Worm (Caenorhabditis elegans): ENCODE data around the gene mog-5.

The mog-5 gene

DNA sequence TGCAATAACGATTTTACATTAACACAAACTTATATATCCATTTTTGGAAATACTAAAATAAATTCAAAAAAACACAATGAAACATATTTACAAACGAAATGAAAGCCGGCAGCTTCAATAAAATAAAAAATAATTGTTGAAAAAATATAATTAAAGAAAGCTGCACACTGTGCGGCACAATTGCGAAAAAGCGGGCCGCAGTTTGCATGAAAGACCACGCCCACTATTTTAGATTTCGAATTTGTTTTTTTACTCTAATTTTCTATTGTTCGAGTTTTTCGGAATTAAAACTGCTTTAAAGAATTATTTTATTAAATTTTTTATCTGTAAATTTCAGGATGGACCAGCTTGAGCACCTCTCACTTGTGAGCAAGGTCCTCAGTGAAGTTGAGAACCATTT lies at the start of gene mog-5:
Gene mog-5 (plus strand): TSS at position 338 of the 400 bp plus-strand sequence.
- TF ChIP-seq ztf-29 (GFP tag; IDR thresholded peaks at IDR 0.05), result peak; percentile 87
- TF ChIP-seq T22C8.4 (GFP tag; IDR thresholded peaks at IDR 0.05), result no peak
- no peak; the same call in 1 of the 2 replicates for TF ChIP-seq klf-2 (GFP tag; conservative IDR thresholded peaks at IDR 0.05)
- 0 out of 2 replicates have a peak, but pooled peaks have one; percentile 29 for TF ChIP-seq flt-1 (GFP tag; IDR thresholded peaks at IDR 0.05)
- peak; percentile 68; the same call in 1 of the 2 replicates for TF ChIP-seq ztf-23 (GFP tag; IDR thresholded peaks at IDR 0.05)
- 0 out of 2 replicates have a peak, but pooled peaks have one; percentile 58 for TF ChIP-seq tab-1 (GFP tag; IDR thresholded peaks at IDR 0.05)
- peak; percentile 8 for TF ChIP-seq cog-1 (tag; optimal IDR thresholded peaks at IDR 0.05)
- TF ChIP-seq med-1 (GFP tag; optimal IDR thresholded peaks at IDR 0.05; ENCODE audit: insufficient read depth), result peak; percentile 64

DNA sequence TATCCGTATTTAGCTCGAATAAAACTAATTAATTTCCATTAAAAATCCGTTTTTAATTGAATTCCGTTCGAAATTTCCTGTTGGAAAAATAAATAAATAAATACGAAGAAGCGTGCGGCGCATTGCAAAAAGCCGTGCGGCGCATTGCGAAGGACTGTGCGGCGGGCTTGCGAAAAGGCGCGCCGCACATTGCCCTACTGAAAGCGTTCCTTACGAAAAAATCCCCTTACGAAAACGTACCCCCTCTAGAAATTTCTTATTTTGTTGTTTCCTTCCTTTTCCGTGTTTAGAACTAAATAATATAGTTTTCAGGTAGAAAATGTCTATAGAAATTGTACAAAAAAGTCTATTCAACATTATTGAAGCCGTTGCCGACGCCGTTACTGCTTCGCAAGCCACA lies 49.0 kb upstream of the mog-5 start, which contains the start of gene F09E5.8:
Gene F09E5.8 (plus strand): TSS at position 313 of the 400 bp plus-strand sequence.
- TF ChIP-seq ztf-23 (GFP tag; IDR thresholded peaks at IDR 0.05) (peak; percentile 84), flt-1 (GFP tag; IDR thresholded peaks at IDR 0.05) (peak; percentile 81; the same call in 1 of the 2 replicates), tab-1 (GFP tag; IDR thresholded peaks at IDR 0.05) (0 out of 2 replicates have a peak, but pooled peaks have one; percentile 45), klf-2 (GFP tag; conservative IDR thresholded peaks at IDR 0.05) (0 out of 2 replicates have a peak, but pooled peaks have one; percentile 55)

DNA sequence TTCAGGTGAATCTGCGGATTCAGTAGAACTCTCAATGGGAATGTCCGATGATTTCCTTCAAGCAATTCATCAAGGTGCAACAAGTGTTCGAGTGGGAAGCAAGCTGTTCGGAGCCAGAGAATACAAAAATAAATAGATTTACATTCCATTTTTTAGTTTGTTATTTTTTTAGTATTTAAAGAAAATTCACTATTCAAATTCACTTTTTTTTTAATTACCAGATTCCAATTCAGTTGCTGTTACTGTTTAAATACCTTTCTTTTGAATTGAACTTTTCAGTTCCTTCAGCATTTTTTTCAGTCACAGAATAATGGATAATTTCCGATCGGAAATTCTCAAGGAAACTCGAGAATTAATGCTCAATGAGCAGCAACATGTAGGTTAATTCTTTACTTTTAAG lies 47.5 kb upstream of the mog-5 start, which contains the start of gene F09E5.7:
Gene F09E5.7 (plus strand): TSS at position 301 of the 400 bp plus-strand sequence.
- no peak for TF ChIP-seq med-1 (GFP tag; optimal IDR thresholded peaks at IDR 0.05; ENCODE audit: insufficient read depth)
- no peak for TF ChIP-seq ref-1 (GFP tag; conservative IDR thresholded peaks at IDR 0.05)
- TF ChIP-seq klf-2 (GFP tag; conservative IDR thresholded peaks at IDR 0.05), result no peak
- TF ChIP-seq ztf-23 (GFP tag; IDR thresholded peaks at IDR 0.05), result no peak
- no peak for TF ChIP-seq tab-1 (GFP tag; IDR thresholded peaks at IDR 0.05)
- no peak for TF ChIP-seq flt-1 (GFP tag; IDR thresholded peaks at IDR 0.05)
- TF ChIP-seq T22C8.4 (GFP tag; IDR thresholded peaks at IDR 0.05), result no peak
- TF ChIP-seq cog-1 (tag; optimal IDR thresholded peaks at IDR 0.05), result no peak
- no peak for TF ChIP-seq ztf-29 (GFP tag; IDR thresholded peaks at IDR 0.05)

DNA sequence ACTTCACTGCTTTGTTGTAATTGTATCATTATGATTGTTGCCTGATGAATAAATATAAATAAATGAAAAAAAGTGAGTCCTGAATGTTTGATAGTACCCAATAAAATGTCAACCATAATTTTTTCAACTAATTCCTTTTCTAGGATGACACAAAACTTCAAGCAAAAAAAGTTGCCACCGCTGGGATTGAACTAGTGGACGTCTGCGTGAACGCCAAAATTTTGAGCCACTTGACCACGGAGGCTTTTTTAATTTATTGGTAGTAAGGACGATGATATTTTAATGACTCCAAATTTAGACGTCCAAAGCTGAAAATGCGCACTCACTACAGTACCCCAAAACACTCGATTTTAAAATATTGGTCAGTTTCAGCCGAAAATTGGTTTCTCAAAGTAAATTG lies 45.7 kb upstream of the mog-5 start:
- TF ChIP-seq ref-1 (GFP tag; conservative IDR thresholded peaks at IDR 0.05) (no peak), med-1 (GFP tag; optimal IDR thresholded peaks at IDR 0.05; ENCODE audit: insufficient read depth) (no peak), ztf-23 (GFP tag; IDR thresholded peaks at IDR 0.05) (no peak), cog-1 (tag; optimal IDR thresholded peaks at IDR 0.05) (no peak), ztf-29 (GFP tag; IDR thresholded peaks at IDR 0.05) (no peak), tab-1 (GFP tag; IDR thresholded peaks at IDR 0.05) (no peak), klf-2 (GFP tag; conservative IDR thresholded peaks at IDR 0.05) (no peak), T22C8.4 (GFP tag; IDR thresholded peaks at IDR 0.05) (no peak), flt-1 (GFP tag; IDR thresholded peaks at IDR 0.05) (no peak)

DNA sequence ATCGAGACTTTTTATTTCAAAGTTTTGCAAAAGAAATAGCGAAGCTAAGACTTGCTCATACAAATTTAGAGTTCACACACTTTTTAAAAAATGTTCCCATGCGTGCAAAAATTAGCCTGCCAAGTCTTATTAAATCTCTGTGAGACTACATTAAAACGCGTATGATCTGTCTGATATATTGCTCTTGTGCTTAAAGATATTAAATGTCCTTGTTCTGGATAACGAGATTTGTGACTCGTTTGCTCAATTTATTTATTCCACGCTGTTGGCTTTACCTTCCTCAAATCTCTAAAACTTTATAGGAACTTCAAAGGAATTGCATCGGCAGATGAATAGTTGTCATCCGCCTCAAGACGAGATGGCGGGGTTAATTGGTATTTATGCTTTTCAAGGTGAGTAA lies 44.0 kb upstream of the mog-5 start, which contains the start of gene srg-69:
Gene srg-69 (plus strand): TSS at position 301 of the 400 bp plus-strand sequence.
- TF ChIP-seq ref-1 (GFP tag; conservative IDR thresholded peaks at IDR 0.05) (no peak), klf-2 (GFP tag; conservative IDR thresholded peaks at IDR 0.05) (no peak), tab-1 (GFP tag; IDR thresholded peaks at IDR 0.05) (no peak), flt-1 (GFP tag; IDR thresholded peaks at IDR 0.05) (no peak), med-1 (GFP tag; optimal IDR thresholded peaks at IDR 0.05; ENCODE audit: insufficient read depth) (no peak), T22C8.4 (GFP tag; IDR thresholded peaks at IDR 0.05) (no peak), ztf-29 (GFP tag; IDR thresholded peaks at IDR 0.05) (no peak), cog-1 (tag; optimal IDR thresholded peaks at IDR 0.05) (no peak), ztf-23 (GFP tag; IDR thresholded peaks at IDR 0.05) (no peak)

DNA sequence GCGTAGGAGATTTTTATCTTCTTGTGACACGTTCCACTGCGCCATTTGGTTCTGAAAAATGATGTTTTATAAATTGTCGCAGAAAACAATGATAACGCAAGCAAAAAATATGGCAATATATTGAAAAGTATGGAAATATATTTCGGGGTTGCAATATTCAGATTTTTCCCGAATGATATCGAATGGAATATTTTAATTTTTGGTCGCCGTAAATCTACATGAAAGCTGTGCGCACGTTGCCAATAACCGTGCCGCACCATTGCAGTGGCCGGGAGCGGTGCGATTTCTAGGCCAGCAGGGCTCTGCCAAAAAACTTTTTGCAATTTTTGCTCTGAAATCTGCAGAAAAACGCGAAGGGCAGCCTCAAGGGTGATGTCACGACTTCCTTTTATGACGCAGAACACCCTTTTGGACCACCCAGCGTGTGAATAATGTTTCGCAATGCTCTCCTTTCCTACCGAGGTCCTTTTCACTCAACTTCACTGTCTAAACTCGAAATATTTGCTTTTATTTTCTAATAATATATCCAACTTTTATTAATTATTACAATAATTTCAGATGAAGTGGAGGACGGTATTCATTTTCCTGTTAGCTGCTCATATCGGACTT lies 41.1 kb upstream of the mog-5 start, which contains the start of the genes F09E5.11 and bmy-1:
Gene F09E5.11 (minus strand): TSS at position 51 of the 609 bp plus-strand sequence.
Gene bmy-1 (plus strand): TSS at position 559 of the 609 bp plus-strand sequence.
- TF ChIP-seq ref-1 (GFP tag; conservative IDR thresholded peaks at IDR 0.05) (no peak), T22C8.4 (GFP tag; IDR thresholded peaks at IDR 0.05) (no peak; the same call in 1 of the 2 replicates), klf-2 (GFP tag; conservative IDR thresholded peaks at IDR 0.05) (peak; percentile 64; the same call in 1 of the 2 replicates), flt-1 (GFP tag; IDR thresholded peaks at IDR 0.05) (peak; percentile 81), cog-1 (tag; optimal IDR thresholded peaks at IDR 0.05) (peak; percentile 44), tab-1 (GFP tag; IDR thresholded peaks at IDR 0.05) (no peak), ztf-29 (GFP tag; IDR thresholded peaks at IDR 0.05) (no peak), med-1 (GFP tag; optimal IDR thresholded peaks at IDR 0.05; ENCODE audit: insufficient read depth) (peak; percentile 10), ztf-23 (GFP tag; IDR thresholded peaks at IDR 0.05) (peak; percentile 84)

DNA sequence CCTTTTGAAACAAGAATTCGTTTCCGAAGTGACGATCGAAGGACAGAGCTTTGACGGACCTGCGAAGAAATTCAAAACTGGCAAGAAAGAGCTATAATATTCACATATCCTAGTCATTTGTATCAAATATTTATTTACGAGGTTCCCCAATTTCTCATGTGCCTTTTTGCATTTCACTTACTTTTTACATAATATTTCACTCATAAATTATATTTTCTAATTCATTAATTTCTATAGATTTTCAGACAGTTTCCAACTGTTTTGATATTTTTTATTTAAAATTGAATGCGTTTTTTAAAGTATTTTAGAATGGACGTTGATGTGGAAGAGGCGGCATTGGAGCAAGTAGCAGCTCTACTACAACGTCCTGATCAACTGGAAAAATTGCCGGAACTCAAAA lies 40.1 kb upstream of the mog-5 start, which contains the start of gene sec-6:
Gene sec-6 (plus strand): TSS at position 301 of the 400 bp plus-strand sequence.
- TF ChIP-seq med-1 (GFP tag; optimal IDR thresholded peaks at IDR 0.05; ENCODE audit: insufficient read depth), result no peak
- no peak for TF ChIP-seq cog-1 (tag; optimal IDR thresholded peaks at IDR 0.05)
- no peak for TF ChIP-seq ztf-29 (GFP tag; IDR thresholded peaks at IDR 0.05)
- no peak for TF ChIP-seq klf-2 (GFP tag; conservative IDR thresholded peaks at IDR 0.05)
- TF ChIP-seq tab-1 (GFP tag; IDR thresholded peaks at IDR 0.05), result no peak
- TF ChIP-seq T22C8.4 (GFP tag; IDR thresholded peaks at IDR 0.05), result no peak
- no peak for TF ChIP-seq ref-1 (GFP tag; conservative IDR thresholded peaks at IDR 0.05)
- TF ChIP-seq ztf-23 (GFP tag; IDR thresholded peaks at IDR 0.05), result no peak

DNA sequence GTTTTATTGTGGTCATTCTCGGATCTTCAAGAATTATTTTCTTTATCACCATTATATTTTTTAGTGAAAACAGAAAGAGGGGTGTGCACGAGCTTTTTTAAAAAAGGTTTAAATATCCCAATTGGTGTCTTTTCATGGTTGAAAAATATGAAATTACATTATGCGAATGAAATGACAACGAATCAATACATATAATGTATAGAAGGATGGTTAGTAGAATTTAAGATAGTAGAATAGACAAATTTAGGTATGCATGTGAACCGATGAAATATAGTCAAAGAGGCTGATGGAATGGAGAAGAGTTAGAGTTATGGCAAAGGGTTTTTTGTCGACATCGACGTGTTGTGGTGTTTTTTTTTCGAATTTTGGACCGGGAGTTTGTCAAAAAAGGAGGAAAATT lies 34.8 kb upstream of the mog-5 start:
- TF ChIP-seq flt-1 (GFP tag; IDR thresholded peaks at IDR 0.05) (no peak), tab-1 (GFP tag; IDR thresholded peaks at IDR 0.05) (no peak), T22C8.4 (GFP tag; IDR thresholded peaks at IDR 0.05) (no peak), ztf-29 (GFP tag; IDR thresholded peaks at IDR 0.05) (no peak), ztf-23 (GFP tag; IDR thresholded peaks at IDR 0.05) (no peak), med-1 (GFP tag; optimal IDR thresholded peaks at IDR 0.05; ENCODE audit: insufficient read depth) (no peak), cog-1 (tag; optimal IDR thresholded peaks at IDR 0.05) (no peak), klf-2 (GFP tag; conservative IDR thresholded peaks at IDR 0.05) (no peak), ref-1 (GFP tag; conservative IDR thresholded peaks at IDR 0.05) (no peak)

DNA sequence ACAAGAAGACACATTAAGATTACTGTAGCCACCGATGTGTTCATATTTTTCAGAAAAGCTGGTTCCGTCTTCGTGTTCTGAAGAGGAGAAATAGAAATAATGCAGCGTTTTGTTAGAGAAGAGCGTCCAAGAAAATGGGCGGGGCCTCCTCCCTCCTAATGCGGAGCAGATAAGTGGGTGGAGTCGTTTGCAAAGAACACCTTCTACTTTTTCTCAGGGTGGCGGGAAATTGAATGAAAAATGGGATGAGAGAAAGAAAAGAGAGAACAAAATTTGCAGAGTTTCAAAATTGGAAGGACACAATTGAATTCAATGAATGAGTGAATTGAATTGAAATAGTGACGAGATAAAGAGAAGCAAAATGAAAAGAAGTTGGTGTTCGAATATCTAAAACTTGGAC lies 33.7 kb upstream of the mog-5 start, which contains the start of gene F09E5.16:
Gene F09E5.16 (minus strand): TSS at position 101 of the 400 bp plus-strand sequence.
- TF ChIP-seq ztf-29 (GFP tag; IDR thresholded peaks at IDR 0.05), result no peak
- no peak for TF ChIP-seq flt-1 (GFP tag; IDR thresholded peaks at IDR 0.05)
- no peak for TF ChIP-seq tab-1 (GFP tag; IDR thresholded peaks at IDR 0.05)
- no peak for TF ChIP-seq klf-2 (GFP tag; conservative IDR thresholded peaks at IDR 0.05)
- TF ChIP-seq ztf-23 (GFP tag; IDR thresholded peaks at IDR 0.05), result no peak
- TF ChIP-seq ref-1 (GFP tag; conservative IDR thresholded peaks at IDR 0.05), result no peak
- TF ChIP-seq cog-1 (tag; optimal IDR thresholded peaks at IDR 0.05), result no peak
- TF ChIP-seq T22C8.4 (GFP tag; IDR thresholded peaks at IDR 0.05), result no peak
- TF ChIP-seq med-1 (GFP tag; optimal IDR thresholded peaks at IDR 0.05; ENCODE audit: insufficient read depth), result no peak
